Worm (Caenorhabditis elegans) whole organism, late embryonic: Measurements from ENCODE around the gene lis-1.

Experiments
- Y22D7AL.16 ChIP-seq: sonication (generic microtip); optimal IDR thresholded peaks from 2 replicates; lab custom pipeline; 2016; ENCODE audit warnings: missing genetic modification characterization, missing compliant biosample characterization
- ceh-45 ChIP-seq: fragments of 200-800 bp; sonication (Bioruptor generic); IDR thresholded peaks from 2 replicates; pipeline ENCODE4 v1.3.6; 2022; ENCODE audit warnings: missing genetic modification reagents, missing genetic modification characterization, missing compliant biosample characterization
- che-1 ChIP-seq: sonication (generic microtip); optimal IDR thresholded peaks from 2 replicates; lab custom pipeline; 2016; ENCODE audit warnings: mild to moderate bottlenecking, missing genetic modification characterization, missing compliant biosample characterization
- lin-11 ChIP-seq: fragments of 200-800 bp; sonication (Bioruptor generic); optimal IDR thresholded peaks from 2 replicates; lab custom pipeline; 2018; ENCODE audit warnings: mild to moderate bottlenecking, missing genetic modification characterization, missing compliant biosample characterization
- nfya-1 ChIP-seq: sonication (generic microtip); optimal IDR thresholded peaks from 2 replicates; lab custom pipeline; 2017; ENCODE audit warnings: missing genetic modification characterization, mild to moderate bottlenecking, missing compliant biosample characterization, antibody characterized with exemption, moderate library complexity
- nhr-11 ChIP-seq: fragments of 150-350 bp; optimal IDR thresholded peaks from 2 replicates; lab custom pipeline; 2014; ENCODE audit warnings: missing biosample characterization, missing genetic modification characterization
- rnt-1 ChIP-seq: sonication (generic microtip); optimal IDR thresholded peaks from 2 replicates; lab custom pipeline; 2016; ENCODE audit warnings: missing genetic modification characterization, missing compliant biosample characterization
- sox-2 ChIP-seq: fragments of 200-800 bp; sonication (Bioruptor generic); IDR thresholded peaks from 2 replicates; pipeline ENCODE4 v1.3.6; 2022; ENCODE audit warnings: missing genetic modification reagents, missing genetic modification characterization, missing compliant biosample characterization
- tbx-2 ChIP-seq: sonication (generic microtip); optimal IDR thresholded peaks from 2 replicates; lab custom pipeline; 2016; ENCODE audit warnings: missing genetic modification characterization, missing compliant biosample characterization
- ttx-3 ChIP-seq: sonication (generic microtip); optimal IDR thresholded peaks from 2 replicates; lab custom pipeline; 2016; ENCODE audit warnings: missing genetic modification reagents, missing genetic modification characterization, missing compliant biosample characterization
- unc-3 ChIP-seq, 2 experiments: fragments of 200-800 bp in 1 of 2; sonication (Bioruptor generic) in 1 of 2; sonication (generic microtip) in 1 of 2; conservative IDR thresholded peaks in 1 of 2; optimal IDR thresholded peaks in 1 of 2; 2 replicates each; pipeline versions ENCODE4 v1.3.6 to Lab custom; 2016 to 2022; ENCODE audit warnings: missing compliant biosample characterization in 2 of 2, missing genetic modification characterization in 2 of 2, missing genetic modification reagents in 1 of 2

- TF ChIP-seq rnt-1 (tag; lab: Kevin White, UChicago) (no peak), nfya-1 (no peak), sox-2 (GFP tag; lab: Robert Waterston, UW) (no peak), unc-3 (GFP tag; conservative IDR thresholded peaks at IDR 0.05; lab: Robert Waterston, UW) (no peak), unc-3 (tag; optimal IDR thresholded peaks at IDR 0.05; lab: Kevin White, UChicago) (no peak), nhr-11 (tag; lab: Kevin White, UChicago) (no peak), lin-11 (tag; lab: Kevin White, UChicago) (no peak), ttx-3 (tag; lab: Kevin White, UChicago) (no peak), Y22D7AL.16 (tag; lab: Kevin White, UChicago) (no peak), ceh-45 (no peak), tbx-2 (no peak), che-1 (tag; lab: Kevin White, UChicago) (no peak)
Measured at ce11 chrIII:13380881-13381280, 4.4 kb upstream of the lis-1 start.
